Fruit fly (Drosophila melanogaster): Measurements from ENCODE around the gene CG42367.

CG42367 gene

DNA sequence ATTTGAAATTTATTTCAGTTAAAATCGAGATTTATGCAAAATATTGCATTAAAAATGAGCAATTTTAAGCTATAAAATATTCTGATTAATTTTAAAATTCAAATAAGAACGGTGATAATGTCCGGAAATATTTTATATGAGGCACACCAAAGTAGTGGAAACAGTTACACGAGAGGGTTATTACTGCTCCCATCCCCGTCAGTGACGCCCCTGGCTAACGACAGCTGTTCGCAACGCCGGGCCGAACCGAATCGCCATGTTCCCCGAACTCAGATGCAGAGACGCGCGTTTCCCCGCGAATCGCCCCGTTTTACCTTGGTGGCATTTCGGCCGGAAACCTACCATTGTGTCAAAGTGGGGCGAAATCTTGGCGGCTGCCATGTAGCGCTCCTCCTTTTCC lies 18.6 kb upstream of the CG42367 start (continued):
- TF ChIP-seq pdm3 (GFP tag; optimal IDR thresholded peaks at IDR 0.05): peak; percentile 28
- TF ChIP-seq fd85E (GFP tag; optimal IDR thresholded peaks at IDR 0.05): no peak
- TF ChIP-seq salr (GFP tag; optimal IDR thresholded peaks at IDR 0.05): no peak
- peak; percentile 67 for TF ChIP-seq Hr4 (GFP tag; optimal IDR thresholded peaks at IDR 0.05)
- TF ChIP-seq Hr38 (GFP tag; optimal IDR thresholded peaks at IDR 0.05): no peak
- no peak for TF ChIP-seq CG6808 (GFP tag; optimal IDR thresholded peaks at IDR 0.05)
- no peak for TF ChIP-seq CG8319 (GFP tag; optimal IDR thresholded peaks at IDR 0.05)
- no peak for TF ChIP-seq svp (GFP tag)
- no peak for TF ChIP-seq ss (GFP tag; optimal IDR thresholded peaks at IDR 0.05)
- no peak for TF ChIP-seq CG16779 (tag; optimal IDR thresholded peaks at IDR 0.05)
- TF ChIP-seq fd59A (GFP tag; optimal IDR thresholded peaks at IDR 0.05): no peak
- TF ChIP-seq CG8119 (GFP tag; IDR thresholded peaks at IDR 0.05): peak; percentile 28; the same call in 2 of the 3 replicates
- peak; percentile 13 for TF ChIP-seq Hr39 (GFP tag; optimal IDR thresholded peaks at IDR 0.05)

DNA sequence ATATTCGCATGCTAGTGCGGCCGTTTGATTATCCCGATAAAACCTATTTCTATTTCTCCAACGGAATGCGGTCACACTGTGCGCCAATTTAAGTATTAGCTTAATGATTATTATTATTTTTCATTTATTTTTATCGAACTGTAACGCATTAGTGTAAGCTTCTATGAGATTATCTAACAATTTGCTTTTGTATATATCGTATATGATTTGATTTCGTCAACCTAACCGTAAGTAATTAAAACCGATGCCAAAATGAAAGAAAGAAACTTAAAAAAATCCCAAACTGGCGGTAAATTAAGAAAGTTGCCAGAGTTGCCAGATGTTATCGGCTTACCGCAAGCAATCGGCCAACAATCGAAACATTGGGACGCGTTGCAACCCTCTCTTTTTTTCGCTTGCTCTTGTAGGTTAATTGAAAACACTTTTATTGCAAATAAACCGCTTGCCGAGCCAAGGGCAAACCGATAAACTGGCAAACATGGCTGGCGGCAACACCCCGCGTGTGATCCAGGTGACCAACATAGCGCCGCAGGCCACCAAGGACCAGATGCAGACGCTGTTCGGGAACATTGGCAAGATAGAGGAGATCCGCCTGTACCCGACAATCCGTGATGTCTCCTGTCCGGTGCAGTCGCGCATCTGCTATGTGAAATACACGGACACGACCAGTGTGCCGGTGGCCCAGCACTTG lies 17.7 kb upstream of the CG42367 start, which contains the start of the genes Etl1 and Srp54:
TSS of gene Etl1 (minus strand) at position 39 of the 691 bp plus-strand sequence.
TSS of gene Srp54 (plus strand) at position 342 of the 691 bp plus-strand sequence.
- TF ChIP-seq Gug (GFP tag; IDR thresholded peaks at IDR 0.05): no peak
- TF ChIP-seq net (GFP tag; optimal IDR thresholded peaks at IDR 0.05): no peak
- no peak for TF ChIP-seq CG34406 (GFP tag; optimal IDR thresholded peaks at IDR 0.05)
- TF ChIP-seq dac (GFP tag; optimal IDR thresholded peaks at IDR 0.05): no peak
- peak; percentile 17 for TF ChIP-seq Sox14 (GFP tag; optimal IDR thresholded peaks at IDR 0.05)
- TF ChIP-seq CG6854 (GFP tag; optimal IDR thresholded peaks at IDR 0.05): no peak
- TF ChIP-seq CG10669 (GFP tag; optimal IDR thresholded peaks at IDR 0.05): no peak
- TF ChIP-seq CG4318 (GFP tag; optimal IDR thresholded peaks at IDR 0.05): no peak
- no peak for TF ChIP-seq pdm3 (GFP tag; optimal IDR thresholded peaks at IDR 0.05)
- no peak for TF ChIP-seq CG8632 (GFP tag; optimal IDR thresholded peaks at IDR 0.05)
- peak; percentile 22 for TF ChIP-seq CG3919 (GFP tag; optimal IDR thresholded peaks at IDR 0.05)
- no peak for TF ChIP-seq Smox (GFP tag; optimal IDR thresholded peaks at IDR 0.05)
- no peak for TF ChIP-seq Hr38 (GFP tag; optimal IDR thresholded peaks at IDR 0.05)
- no peak for TF ChIP-seq CG6808 (GFP tag; optimal IDR thresholded peaks at IDR 0.05)
- TF ChIP-seq Hr39 (GFP tag; optimal IDR thresholded peaks at IDR 0.05): no peak
- TF ChIP-seq CG6276 (GFP tag; optimal IDR thresholded peaks at IDR 0.05): no peak
- TF ChIP-seq CG6163 (GFP tag; IDR thresholded peaks at IDR 0.05): no peak
- TF ChIP-seq CG10631 (GFP tag; optimal IDR thresholded peaks at IDR 0.05): no peak
- no peak for TF ChIP-seq CG11762 (GFP tag; optimal IDR thresholded peaks at IDR 0.05; ENCODE audit: insufficient read depth)
- TF ChIP-seq CG16779 (tag; optimal IDR thresholded peaks at IDR 0.05): no peak
- TF ChIP-seq Eip78C (GFP tag): peak; percentile 52
- peak; percentile 5 for TF ChIP-seq CG3032 (tag; optimal IDR thresholded peaks at IDR 0.05)
- no peak for TF ChIP-seq acj6 (GFP tag; optimal IDR thresholded peaks at IDR 0.05)
- peak; percentile 11 for TF ChIP-seq esn (GFP tag; optimal IDR thresholded peaks at IDR 0.05)
- TF ChIP-seq eg (GFP tag; IDR thresholded peaks at IDR 0.05): no peak
- TF ChIP-seq CG11294 (GFP tag; IDR thresholded peaks at IDR 0.05): no peak
- no peak for TF ChIP-seq Sox102F (GFP tag; optimal IDR thresholded peaks at IDR 0.05)
- no peak for TF ChIP-seq spab (GFP tag; optimal IDR thresholded peaks at IDR 0.05)
- no peak for TF ChIP-seq Ets21C (GFP tag; optimal IDR thresholded peaks at IDR 0.05)
- no peak for TF ChIP-seq dsx (GFP tag; optimal IDR thresholded peaks at IDR 0.05; ENCODE audit: poor library complexity, severe bottlenecking)
- TF ChIP-seq achi (GFP tag; optimal IDR thresholded peaks at IDR 0.05): no peak
- no peak for TF ChIP-seq fd85E (GFP tag; optimal IDR thresholded peaks at IDR 0.05)
- TF ChIP-seq Eip75B (GFP tag; optimal IDR thresholded peaks at IDR 0.05): no peak
- peak; percentile 3 for TF ChIP-seq lz (GFP tag; optimal IDR thresholded peaks at IDR 0.05)
- TF ChIP-seq Ets96B (tag; optimal IDR thresholded peaks at IDR 0.05): no peak
- TF ChIP-seq Eip93F (GFP tag; optimal IDR thresholded peaks at IDR 0.05): no peak
- TF ChIP-seq Met (GFP tag; optimal IDR thresholded peaks at IDR 0.05): no peak
